Worm (Caenorhabditis elegans) whole organism, L1 larva: ENCODE results near the gene rpb-11.

ENCODE experiments used
- C04F5.9 ChIP-seq: sonication (generic microtip); optimal IDR thresholded peaks from 2 replicates; lab custom pipeline; 2016; ENCODE audit warnings: missing genetic modification characterization, missing compliant biosample characterization
- C16A3.4 ChIP-seq: fragments of 150-350 bp; optimal IDR thresholded peaks from 2 replicates; lab custom pipeline; 2014; ENCODE audit warnings: missing biosample characterization, missing genetic modification characterization
- Y116A8C.19 ChIP-seq: sonication (generic microtip); optimal IDR thresholded peaks from 2 replicates; lab custom pipeline; 2016; ENCODE audit warnings: missing compliant biosample characterization, missing genetic modification characterization, borderline replicate concordance
- aha-1 ChIP-seq: fragments of 150-350 bp; optimal IDR thresholded peaks from 2 replicates; lab custom pipeline; 2014; ENCODE audit warnings: missing biosample characterization, missing genetic modification characterization
- alr-1 ChIP-seq: fragments of 200-800 bp; sonication (Bioruptor generic); optimal IDR thresholded peaks from 2 replicates; lab custom pipeline; 2018; ENCODE audit warnings: borderline replicate concordance, mild to moderate bottlenecking, missing genetic modification characterization, missing compliant biosample characterization
- aly-2 ChIP-seq: fragments of 150-350 bp; optimal IDR thresholded peaks from 2 replicates; lab custom pipeline; 2014; ENCODE audit warnings: missing biosample characterization, missing genetic modification characterization
- blmp-1 ChIP-seq: fragments of 150-350 bp; optimal IDR thresholded peaks from 2 replicates; lab custom pipeline; 2014; ENCODE audit warnings: missing biosample characterization, missing genetic modification characterization
- ceh-63 ChIP-seq: fragments of 200-800 bp; sonication (Bioruptor generic); optimal IDR thresholded peaks from 2 replicates; lab custom pipeline; 2018; ENCODE audit warnings: mild to moderate bottlenecking, missing genetic modification characterization, missing compliant biosample characterization
- ceh-8 ChIP-seq: fragments of 200-800 bp; sonication (Bioruptor generic); optimal IDR thresholded peaks from 2 replicates; lab custom pipeline; 2018; ENCODE audit warnings: mild to moderate bottlenecking, missing genetic modification characterization, moderate library complexity, missing compliant biosample characterization
- ceh-88 ChIP-seq: fragments of 200-800 bp; sonication (Bioruptor generic); IDR thresholded peaks from 2 replicates; pipeline ENCODE4 v1.3.6; 2022; ENCODE audit warnings: missing genetic modification characterization, missing compliant biosample characterization
- ces-1 ChIP-seq: fragments of 150-350 bp; optimal IDR thresholded peaks from 2 replicates; lab custom pipeline; 2014; ENCODE audit warnings: missing biosample characterization, missing genetic modification reagents, missing genetic modification characterization
- dpl-1 ChIP-seq, 3 experiments: fragments of 150-350 bp in 2 of 3; sonication (generic microtip) in 1 of 3; optimal IDR thresholded peaks; 2 replicates each; lab custom pipeline; 2014 to 2017; ENCODE audit warnings: missing biosample characterization in 3 of 3, missing genetic modification characterization in 3 of 3, missing genetic modification reagents in 3 of 3
- efl-3 ChIP-seq: fragments of 200-800 bp; sonication (Bioruptor generic); optimal IDR thresholded peaks from 2 replicates; lab custom pipeline; 2018; ENCODE audit warnings: mild to moderate bottlenecking, missing genetic modification characterization, missing compliant biosample characterization
- egl-27 ChIP-seq, 2 experiments: fragments of 150-350 bp in 1 of 2; sonication (generic microtip); optimal IDR thresholded peaks; 3 replicates each; lab custom pipeline; 2017 to 2018; ENCODE audit warnings: missing biosample characterization in 2 of 2, missing genetic modification characterization in 2 of 2, missing genetic modification reagents in 2 of 2
- elt-3 ChIP-seq, 6 experiments: fragments of 150-350 bp in 1 of 6; sonication (generic microtip); optimal IDR thresholded peaks; 2 replicates each; lab custom pipeline; 2017 to 2018; ENCODE audit warnings: missing biosample characterization in 6 of 6, missing genetic modification characterization in 6 of 6, inconsistent platforms in 1 of 6
- fkh-8 ChIP-seq: sonication (generic microtip); optimal IDR thresholded peaks from 2 replicates; lab custom pipeline; 2016; ENCODE audit warnings: mild to moderate bottlenecking, missing genetic modification characterization, missing compliant biosample characterization
- grh-1 ChIP-seq: fragments of 200-800 bp; sonication (Bioruptor generic); IDR thresholded peaks from 2 replicates; pipeline ENCODE4 v1.3.6; 2022; ENCODE audit warnings: missing genetic modification reagents, missing genetic modification characterization, missing compliant biosample characterization
- hlh-17 ChIP-seq: fragments of 200-800 bp; sonication (Bioruptor generic); optimal IDR thresholded peaks from 2 replicates; lab custom pipeline; 2018; ENCODE audit warnings: missing genetic modification characterization, mild to moderate bottlenecking, missing compliant biosample characterization, moderate library complexity, borderline replicate concordance
- hlh-4 ChIP-seq: sonication (generic microtip); optimal IDR thresholded peaks from 2 replicates; lab custom pipeline; 2016; ENCODE audit warnings: mild to moderate bottlenecking, missing genetic modification characterization, missing compliant biosample characterization
- isw-1 ChIP-seq: fragments of 200-800 bp; sonication (Bioruptor generic); IDR thresholded peaks from 2 replicates; pipeline ENCODE4 v1.3.6; 2022; ENCODE audit warnings: missing genetic modification characterization, missing compliant biosample characterization
- jun-1 ChIP-seq: fragments of 150-350 bp; optimal IDR thresholded peaks from 2 replicates; lab custom pipeline; 2014; ENCODE audit warnings: missing biosample characterization, missing genetic modification reagents, missing genetic modification characterization
- lin-13 ChIP-seq: fragments of 150-350 bp; optimal IDR thresholded peaks from 2 replicates; lab custom pipeline; 2014; ENCODE audit warnings: missing biosample characterization, missing genetic modification reagents, missing genetic modification characterization
- lin-39 ChIP-seq: fragments of 150-350 bp; optimal IDR thresholded peaks from 2 replicates; lab custom pipeline; 2014; ENCODE audit warnings: missing biosample characterization, missing genetic modification reagents, missing genetic modification characterization
- lir-3 ChIP-seq: sonication (generic microtip); optimal IDR thresholded peaks from 2 replicates; lab custom pipeline; 2016; ENCODE audit warnings: mild to moderate bottlenecking, missing genetic modification characterization, moderate library complexity, missing compliant biosample characterization; ENCODE audit not compliant: poor library complexity
- lsy-2 ChIP-seq, 2 experiments: fragments of 150-350 bp; optimal IDR thresholded peaks; 2 replicates each; lab custom pipeline; 2014; ENCODE audit warnings: missing biosample characterization in 2 of 2, missing genetic modification characterization in 2 of 2
- mab-9 ChIP-seq: fragments of 200-800 bp; sonication (Bioruptor generic); IDR thresholded peaks from 2 replicates; pipeline ENCODE4 v1.3.6; 2022; ENCODE audit warnings: missing genetic modification reagents, missing genetic modification characterization, missing compliant biosample characterization
- mdl-1 ChIP-seq, 2 experiments: fragments of 150-350 bp; optimal IDR thresholded peaks; 2 replicates each; lab custom pipeline; 2014 to 2017; ENCODE audit warnings: missing biosample characterization in 2 of 2, missing genetic modification characterization in 2 of 2, inconsistent platforms in 1 of 2
- mef-2 ChIP-seq: fragments of 150-350 bp; optimal IDR thresholded peaks from 2 replicates; lab custom pipeline; 2014; ENCODE audit warnings: missing biosample characterization, missing genetic modification characterization
- nhr-11 ChIP-seq: fragments of 150-350 bp; optimal IDR thresholded peaks from 2 replicates; lab custom pipeline; 2014; ENCODE audit warnings: missing biosample characterization, missing genetic modification characterization
- nhr-12 ChIP-seq: sonication (generic microtip); optimal IDR thresholded peaks from 2 replicates; lab custom pipeline; 2017; ENCODE audit warnings: missing biosample characterization, missing genetic modification characterization
- nhr-19 ChIP-seq: fragments of 200-800 bp; sonication (Bioruptor generic); conservative IDR thresholded peaks from 2 replicates; pipeline ENCODE4 v1.3.6; 2022; ENCODE audit warnings: missing genetic modification characterization, missing compliant biosample characterization
- nhr-28 ChIP-seq: fragments of 150-350 bp; optimal IDR thresholded peaks from 2 replicates; lab custom pipeline; 2014; ENCODE audit warnings: missing biosample characterization, missing genetic modification characterization
- nhr-71 ChIP-seq: sonication (generic microtip); optimal IDR thresholded peaks from 2 replicates; lab custom pipeline; 2016; ENCODE audit warnings: mild to moderate bottlenecking, missing genetic modification characterization, moderate library complexity, missing compliant biosample characterization
- nhr-77 ChIP-seq: fragments of 150-350 bp; optimal IDR thresholded peaks from 2 replicates; lab custom pipeline; 2014; ENCODE audit warnings: missing biosample characterization, missing genetic modification characterization
- nhr-85 ChIP-seq: sonication (generic microtip); peaks from one replicate; lab custom pipeline; 2016; ENCODE audit warnings: missing genetic modification characterization, inconsistent platforms, missing compliant biosample characterization
- nhr-90 ChIP-seq: sonication (generic microtip); optimal IDR thresholded peaks from 2 replicates; lab custom pipeline; 2016; ENCODE audit warnings: mild to moderate bottlenecking, missing genetic modification characterization, missing compliant biosample characterization; ENCODE audit not compliant: poor library complexity
- pag-3 ChIP-seq: sonication (generic microtip); optimal IDR thresholded peaks from 2 replicates; lab custom pipeline; 2017; ENCODE audit warnings: missing genetic modification characterization, mild to moderate bottlenecking, missing compliant biosample characterization, antibody characterized with exemption, borderline replicate concordance; ENCODE audit not compliant: insufficient read depth
- skn-1 ChIP-seq: fragments of 150-350 bp; optimal IDR thresholded peaks from 2 replicates; lab custom pipeline; 2014; ENCODE audit warnings: missing biosample characterization, missing genetic modification characterization
- snu-23 ChIP-seq: sonication (generic microtip); optimal IDR thresholded peaks from 2 replicates; lab custom pipeline; 2016; ENCODE audit warnings: missing genetic modification characterization, missing compliant biosample characterization
- sox-4 ChIP-seq: sonication (generic microtip); optimal IDR thresholded peaks from 2 replicates; lab custom pipeline; 2016; ENCODE audit warnings: missing genetic modification characterization, missing compliant biosample characterization
- sptf-1 ChIP-seq: fragments of 150-350 bp; optimal IDR thresholded peaks from 2 replicates; lab custom pipeline; 2014; ENCODE audit warnings: missing biosample characterization, missing genetic modification characterization
- sup-37 ChIP-seq: fragments of 200-800 bp; sonication (Bioruptor generic); optimal IDR thresholded peaks from 2 replicates; lab custom pipeline; 2018; ENCODE audit warnings: mild to moderate bottlenecking, missing genetic modification characterization, missing compliant biosample characterization
- swsn-7 ChIP-seq: sonication (generic microtip); optimal IDR thresholded peaks from 2 replicates; lab custom pipeline; 2016; ENCODE audit warnings: missing genetic modification characterization, missing compliant biosample characterization
- tbx-2 ChIP-seq: sonication (generic microtip); optimal IDR thresholded peaks from 2 replicates; lab custom pipeline; 2016; ENCODE audit warnings: missing genetic modification characterization, missing compliant biosample characterization
- tlp-1 ChIP-seq: fragments of 150-350 bp; optimal IDR thresholded peaks from 2 replicates; lab custom pipeline; 2014; ENCODE audit warnings: missing biosample characterization, missing genetic modification characterization
- unc-30 ChIP-seq: sonication (generic microtip); optimal IDR thresholded peaks from 2 replicates; lab custom pipeline; 2017; ENCODE audit warnings: missing biosample characterization, missing genetic modification characterization
- xbp-1 ChIP-seq: sonication (generic microtip); optimal IDR thresholded peaks from 2 replicates; lab custom pipeline; 2016; ENCODE audit warnings: missing genetic modification characterization, missing compliant biosample characterization
- zag-1 ChIP-seq: fragments of 150-350 bp; optimal IDR thresholded peaks from 2 replicates; lab custom pipeline; 2014; ENCODE audit warnings: missing biosample characterization, missing genetic modification characterization
- zip-4 ChIP-seq: fragments of 200-800 bp; sonication (Bioruptor generic); optimal IDR thresholded peaks from 2 replicates; lab custom pipeline; 2018; ENCODE audit warnings: mild to moderate bottlenecking, missing genetic modification characterization, moderate library complexity, missing compliant biosample characterization
- ztf-11 ChIP-seq, 2 experiments: sonication (generic microtip); optimal IDR thresholded peaks; 2 replicates each; lab custom pipeline; 2016 to 2017; ENCODE audit warnings: missing genetic modification characterization in 2 of 2, missing biosample characterization in 1 of 2, missing compliant biosample characterization in 1 of 2
- ztf-4 ChIP-seq: fragments of 150-350 bp; optimal IDR thresholded peaks from 2 replicates; lab custom pipeline; 2014; ENCODE audit warnings: missing biosample characterization, missing genetic modification characterization

The rpb-11 gene

ce11 chrII:14049097-14049496 lies 10.8 kb upstream of the rpb-11 start (continued):
- TF ChIP-seq zip-4 (GFP tag; lab: Kevin White, UChicago), result no peak
- TF ChIP-seq, all 84 proteins: peak for 23

ce11 chrII:14050506-14050905 lies 9.4 kb upstream of the rpb-11 start:
- TF ChIP-seq nhr-11 (tag; lab: Kevin White, UChicago), result no peak
- TF ChIP-seq Y116A8C.19 (tag; lab: Kevin White, UChicago), result no peak
- peak; percentile 41; the same call in 1 of the 2 replicates for TF ChIP-seq grh-1
- TF ChIP-seq ces-1 (GFP tag; lab: Kevin White, UChicago), result no peak
- TF ChIP-seq C16A3.4 (tag; lab: Kevin White, UChicago), result peak; percentile 32
- TF ChIP-seq mef-2 (tag; lab: Kevin White, UChicago), result no peak
- no peak for TF ChIP-seq ceh-88
- TF ChIP-seq ceh-63 (GFP tag; lab: Kevin White, UChicago), result no peak
- TF ChIP-seq sptf-1 (tag; lab: Kevin White, UChicago), result no peak
- peak; percentile 75 for TF ChIP-seq jun-1
- TF ChIP-seq lin-39, result no peak
- no peak for TF ChIP-seq aly-2 (tag; lab: Kevin White, UChicago)
- TF ChIP-seq alr-1 (tag; lab: Kevin White, UChicago), result no peak
- peak; percentile 82 for TF ChIP-seq nhr-90 (tag; lab: Kevin White, UChicago)
- TF ChIP-seq xbp-1 (tag; lab: Kevin White, UChicago), result peak; percentile 41
- TF ChIP-seq fkh-8, result peak; percentile 24
- peak; percentile 66 for TF ChIP-seq pag-3 (tag; lab: Kevin White, UChicago)
- TF ChIP-seq zag-1, result no peak
- TF ChIP-seq swsn-7 (tag; lab: Kevin White, UChicago), result peak; percentile 60
- no peak for TF ChIP-seq ceh-8 (GFP tag; lab: Kevin White, UChicago)
- no peak for TF ChIP-seq sup-37 (GFP tag; lab: Kevin White, UChicago)
- no peak for TF ChIP-seq isw-1 (GFP tag; lab: Robert Waterston, UW)
- peak; percentile 89 for TF ChIP-seq nhr-71 (tag; lab: Kevin White, UChicago)
- TF ChIP-seq nhr-28 (tag; lab: Kevin White, UChicago), result no peak
- no peak for TF ChIP-seq lir-3
- TF ChIP-seq unc-30 (tag; lab: Kevin White, UChicago), result no peak
- TF ChIP-seq egl-27 (tag; optimal IDR thresholded peaks at IDR 0.05; lab: Kevin White, UChicago), result no peak
- TF ChIP-seq aha-1, result no peak
- peak; percentile 97 for TF ChIP-seq nhr-85
- TF ChIP-seq dpl-1 (GFP tag; optimal IDR thresholded peaks at IDR 0.05; lab: Kevin White, UChicago), result peak; percentile 41 to 56 (median 48)
- peak; percentile 55 for TF ChIP-seq lin-13
- peak in 4 of 6 experiments; percentile 3 to 65 (median 62) for TF ChIP-seq elt-3 (tag; optimal IDR thresholded peaks at IDR 0.05; lab: Kevin White, UChicago)
- peak in 1 of 2 experiments; percentile 82 for TF ChIP-seq mdl-1 (tag; optimal IDR thresholded peaks at IDR 0.05; lab: Kevin White, UChicago)
- TF ChIP-seq mab-9 (GFP tag; lab: Robert Waterston, UW), result no peak
- TF ChIP-seq C04F5.9 (tag; lab: Kevin White, UChicago), result no peak
- TF ChIP-seq snu-23 (GFP tag; lab: Kevin White, UChicago), result peak; percentile 85
- TF ChIP-seq hlh-17, result no peak
- no peak for TF ChIP-seq sox-4
- peak; percentile 77 for TF ChIP-seq blmp-1 (tag; lab: Kevin White, UChicago)
- peak; percentile 66 for TF ChIP-seq tbx-2 (tag; lab: Kevin White, UChicago)
- TF ChIP-seq lsy-2 (tag; optimal IDR thresholded peaks at IDR 0.05; lab: Kevin White, UChicago), result peak; percentile 59 to 66
- TF ChIP-seq efl-3 (GFP tag; lab: Kevin White, UChicago), result peak; percentile 12
- peak; percentile 80 for TF ChIP-seq nhr-19 (GFP tag; lab: Robert Waterston, UW)
- no peak for TF ChIP-seq tlp-1 (tag; lab: Kevin White, UChicago)
- TF ChIP-seq nhr-77 (tag; lab: Kevin White, UChicago), result peak; percentile 91
- TF ChIP-seq ztf-11 (tag; optimal IDR thresholded peaks at IDR 0.05; lab: Kevin White, UChicago), result peak in 1 of 2 experiments; percentile 4
- TF ChIP-seq nhr-12 (tag; lab: Kevin White, UChicago), result no peak
- TF ChIP-seq hlh-4 (tag; lab: Kevin White, UChicago), result no peak
- TF ChIP-seq ztf-4, result no peak
- TF ChIP-seq skn-1, result peak; percentile 51
